Worm (Caenorhabditis elegans): ENCODE results near the gene ttr-54.

Gene ttr-54

DNA sequence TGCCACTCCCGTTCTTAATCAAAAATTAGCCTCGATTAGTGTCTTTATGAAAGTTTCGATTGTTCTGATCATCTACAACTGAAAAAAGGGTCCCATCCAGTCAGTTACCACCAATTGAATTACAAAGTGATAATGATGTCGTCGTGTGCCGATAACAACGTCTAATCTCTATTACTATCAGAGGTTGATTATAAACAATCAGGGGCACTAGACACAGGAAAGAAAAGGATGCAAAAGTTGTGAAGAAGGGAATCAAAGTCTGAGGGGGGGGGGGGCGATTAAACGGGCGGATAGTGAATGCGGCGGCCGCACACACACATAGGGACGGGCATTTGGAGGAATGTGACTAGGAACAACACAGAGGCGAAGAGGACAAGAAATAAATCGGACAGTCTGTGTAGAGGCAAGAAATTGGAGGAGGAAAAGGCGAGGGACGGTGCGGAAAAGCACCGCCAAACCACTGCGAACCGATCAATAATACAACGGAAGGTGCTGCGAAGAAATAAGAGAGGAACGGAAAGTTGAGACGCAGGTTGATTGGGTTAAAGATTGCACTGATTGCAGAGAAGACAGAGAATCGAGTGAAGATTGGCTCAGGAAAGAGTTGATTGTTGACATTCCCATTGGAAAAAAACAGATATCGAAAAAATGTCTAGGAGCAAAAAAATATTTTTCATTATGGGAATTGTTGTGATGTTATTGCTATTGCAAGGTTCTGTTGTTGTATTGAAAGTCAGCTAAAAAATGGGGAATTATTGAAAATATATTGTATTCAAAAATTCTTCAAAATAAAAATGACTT is 19.6 kb downstream of the ttr-54 start:
- TF ChIP-seq zip-8 (tag; optimal IDR thresholded peaks at IDR 0.05) (no peak), hlh-1 (tag; optimal IDR thresholded peaks at IDR 0.05) (no peak), lin-13 (tag; optimal IDR thresholded peaks at IDR 0.05) (no peak), sptf-1 (tag; optimal IDR thresholded peaks at IDR 0.05) (peak; percentile 14), M03D4.4 (tag; optimal IDR thresholded peaks at IDR 0.05) (peak; percentile 60), nhr-2 (tag; optimal IDR thresholded peaks at IDR 0.05) (no peak), bed-3 (GFP tag; optimal IDR thresholded peaks at IDR 0.05) (no peak), nhr-76 (tag; optimal IDR thresholded peaks at IDR 0.05) (no peak), flh-1 (GFP tag; optimal IDR thresholded peaks at IDR 0.05) (no peak), unc-120 (tag; optimal IDR thresholded peaks at IDR 0.05; ENCODE audit: poor library complexity, severe bottlenecking) (peak; percentile 9), elt-3 (tag; optimal IDR thresholded peaks at IDR 0.05) (no peak), snpc-4 (tag; optimal IDR thresholded peaks at IDR 0.05) (no peak), nhr-12 (tag; optimal IDR thresholded peaks at IDR 0.05) (no peak), lsy-2 (tag; optimal IDR thresholded peaks at IDR 0.05) (no peak), ham-2 (GFP tag; optimal IDR thresholded peaks at IDR 0.05) (peak; percentile 22), unc-39 (tag; optimal IDR thresholded peaks at IDR 0.05) (no peak), nhr-28 (tag; optimal IDR thresholded peaks at IDR 0.05) (no peak), ceh-43 (GFP tag; optimal IDR thresholded peaks at IDR 0.05) (no peak), mep-1 (tag; optimal IDR thresholded peaks at IDR 0.05) (no peak), drap-1 (GFP tag; optimal IDR thresholded peaks at IDR 0.05) (peak; percentile 63), elt-1 (tag; optimal IDR thresholded peaks at IDR 0.05; ENCODE audit: borderline replicate concordance, insufficient read depth) (no peak), cnd-1 (tag; optimal IDR thresholded peaks at IDR 0.05) (peak; percentile 20), tbx-8 (GFP tag; optimal IDR thresholded peaks at IDR 0.05) (no peak), sem-2 (GFP tag; optimal IDR thresholded peaks at IDR 0.05) (no peak), ztf-11 (tag; optimal IDR thresholded peaks at IDR 0.05) (no peak), lin-32 (GFP tag; optimal IDR thresholded peaks at IDR 0.05) (no peak), blmp-1 (tag; optimal IDR thresholded peaks at IDR 0.05) (no peak), unc-62 (GFP tag; optimal IDR thresholded peaks at IDR 0.05) (no peak), pha-4 (tag; optimal IDR thresholded peaks at IDR 0.05) (peak; percentile 13), ceh-83 (GFP tag; optimal IDR thresholded peaks at IDR 0.05) (no peak), mls-2 (tag; optimal IDR thresholded peaks at IDR 0.05) (peak; percentile 51), nhr-237 (tag; optimal IDR thresholded peaks at IDR 0.05) (no peak), ces-1 (GFP tag; optimal IDR thresholded peaks at IDR 0.05) (no peak), mab-5 (tag; optimal IDR thresholded peaks at IDR 0.05) (no peak), ceh-39 (tag; optimal IDR thresholded peaks at IDR 0.05) (no peak)

DNA sequence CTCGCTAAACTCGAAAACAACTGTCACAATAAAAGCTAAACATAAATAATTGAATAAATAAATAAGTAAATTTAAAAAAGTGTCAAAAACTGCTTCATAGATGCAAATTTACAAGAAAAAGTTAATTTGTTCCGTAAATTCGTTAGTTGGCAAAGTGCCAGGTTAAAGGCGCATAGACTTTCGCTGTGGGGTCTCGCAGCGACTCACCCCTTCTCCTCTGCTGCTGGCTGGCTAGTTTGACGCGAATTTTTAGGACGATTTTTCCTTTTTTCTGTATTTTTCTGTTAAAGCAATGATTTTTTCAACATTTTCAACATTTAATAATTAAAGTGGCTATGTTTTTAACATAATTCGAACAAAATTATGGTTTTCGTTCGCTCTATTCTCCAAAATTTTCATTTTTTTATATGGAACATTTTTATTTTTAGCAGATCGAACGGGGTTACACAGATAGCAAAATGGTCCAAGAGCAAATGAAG is 20.7 kb downstream of the ttr-54 start, which contains the start of gene rack-1:
rack-1 (plus strand) TSS at position 429 of the 479 bp plus-strand sequence.
- TF ChIP-seq pha-4 (tag; optimal IDR thresholded peaks at IDR 0.05): peak; percentile 48
- TF ChIP-seq nhr-237 (tag; optimal IDR thresholded peaks at IDR 0.05): peak; percentile 33
- no peak for TF ChIP-seq unc-39 (tag; optimal IDR thresholded peaks at IDR 0.05)
- TF ChIP-seq lsy-2 (tag; optimal IDR thresholded peaks at IDR 0.05): peak; percentile 59
- TF ChIP-seq elt-1 (tag; optimal IDR thresholded peaks at IDR 0.05; ENCODE audit: borderline replicate concordance, insufficient read depth): no peak
- peak; percentile 64 for TF ChIP-seq mep-1 (tag; optimal IDR thresholded peaks at IDR 0.05)
- TF ChIP-seq ceh-39 (tag; optimal IDR thresholded peaks at IDR 0.05): peak; percentile 27
- TF ChIP-seq ces-1 (GFP tag; optimal IDR thresholded peaks at IDR 0.05): peak; percentile 83
- TF ChIP-seq unc-62 (GFP tag; optimal IDR thresholded peaks at IDR 0.05): peak; percentile 4
- no peak for TF ChIP-seq nhr-12 (tag; optimal IDR thresholded peaks at IDR 0.05)
- no peak for TF ChIP-seq ceh-83 (GFP tag; optimal IDR thresholded peaks at IDR 0.05)
- no peak for TF ChIP-seq tbx-8 (GFP tag; optimal IDR thresholded peaks at IDR 0.05)

DNA sequence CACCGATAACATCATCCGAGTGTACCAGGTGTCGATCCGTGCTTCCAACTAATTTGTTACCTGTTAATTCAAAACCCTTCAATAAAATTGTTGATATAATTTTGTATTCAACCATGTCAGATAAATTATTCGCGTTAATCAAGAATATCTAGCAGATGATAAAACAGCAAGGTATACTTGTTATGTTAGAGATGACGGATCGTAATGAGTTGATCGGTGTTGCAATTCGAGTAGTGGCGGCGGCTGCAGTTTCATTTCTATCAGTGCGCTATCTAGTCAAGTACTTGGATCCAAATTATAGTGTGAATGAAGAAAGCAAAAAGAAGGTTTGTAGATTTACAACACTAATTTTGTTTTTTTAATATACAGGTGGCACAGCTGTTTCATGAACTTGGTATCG is 22.2 kb downstream of the ttr-54 start, which contains the start of gene mspn-1:
mspn-1 (plus strand) TSS at position 190 of the 400 bp plus-strand sequence.
- TF ChIP-seq M03D4.4 (tag; optimal IDR thresholded peaks at IDR 0.05) (no peak), ceh-43 (GFP tag; optimal IDR thresholded peaks at IDR 0.05) (no peak), lin-32 (GFP tag; optimal IDR thresholded peaks at IDR 0.05) (no peak), elt-3 (tag; optimal IDR thresholded peaks at IDR 0.05) (no peak), lsy-2 (tag; optimal IDR thresholded peaks at IDR 0.05) (no peak), sem-2 (GFP tag; optimal IDR thresholded peaks at IDR 0.05) (no peak), unc-39 (tag; optimal IDR thresholded peaks at IDR 0.05) (no peak), mep-1 (tag; optimal IDR thresholded peaks at IDR 0.05) (no peak), unc-120 (tag; optimal IDR thresholded peaks at IDR 0.05; ENCODE audit: poor library complexity, severe bottlenecking) (no peak), nhr-12 (tag; optimal IDR thresholded peaks at IDR 0.05) (no peak), drap-1 (GFP tag; optimal IDR thresholded peaks at IDR 0.05) (no peak), ham-2 (GFP tag; optimal IDR thresholded peaks at IDR 0.05) (no peak), snpc-4 (tag; optimal IDR thresholded peaks at IDR 0.05) (no peak), ceh-39 (tag; optimal IDR thresholded peaks at IDR 0.05) (no peak), mls-2 (tag; optimal IDR thresholded peaks at IDR 0.05) (no peak), sptf-1 (tag; optimal IDR thresholded peaks at IDR 0.05) (no peak), mab-5 (tag; optimal IDR thresholded peaks at IDR 0.05) (no peak), blmp-1 (tag; optimal IDR thresholded peaks at IDR 0.05) (no peak), tbx-8 (GFP tag; optimal IDR thresholded peaks at IDR 0.05) (no peak)
